Worm (Caenorhabditis elegans) whole organism, young adult: ENCODE measurements around the gene ZC302.3.

ENCODE experiments used
- Y95B8A.8 ChIP-seq: fragments of 200-800 bp; sonication (Bioruptor generic); IDR thresholded peaks from 2 replicates; pipeline ENCODE4 v1.3.6; 2022; ENCODE audit warnings: missing genetic modification reagents, missing genetic modification characterization, missing compliant biosample characterization
- dpl-1 ChIP-seq: fragments of 150-350 bp; optimal IDR thresholded peaks from 2 replicates; lab custom pipeline; 2014; ENCODE audit warnings: missing biosample characterization, missing genetic modification reagents, missing genetic modification characterization
- hmg-1.2 ChIP-seq: fragments of 200-800 bp; sonication (Bioruptor generic); IDR thresholded peaks from 2 replicates; pipeline ENCODE4 v1.3.6; 2022; ENCODE audit warnings: missing genetic modification reagents, missing genetic modification characterization, missing compliant biosample characterization
- nfyb-1 ChIP-seq: fragments of 200-800 bp; sonication (Bioruptor generic); IDR thresholded peaks from 2 replicates; pipeline ENCODE4 v1.3.6; 2022; ENCODE audit warnings: missing genetic modification reagents, missing genetic modification characterization, missing compliant biosample characterization
- nhr-120 ChIP-seq: fragments of 200-800 bp; sonication (Bioruptor generic); IDR thresholded peaks from 2 replicates; pipeline ENCODE4 v1.3.6; 2022; ENCODE audit warnings: missing genetic modification characterization, missing compliant biosample characterization
- pha-4 ChIP-seq: fragments of 150-350 bp; sonication (generic microtip); optimal IDR thresholded peaks from 2 replicates; lab custom pipeline; 2014; ENCODE audit warnings: missing biosample characterization, missing genetic modification reagents, missing genetic modification characterization
- sptf-2 ChIP-seq: fragments of 200-800 bp; sonication (Bioruptor generic); optimal IDR thresholded peaks from 2 replicates; lab custom pipeline; 2018; ENCODE audit warnings: mild to moderate bottlenecking, missing genetic modification characterization, missing compliant biosample characterization
- unc-62 ChIP-seq: fragments of 150-350 bp; optimal IDR thresholded peaks from 2 replicates; lab custom pipeline; 2014; ENCODE audit warnings: missing biosample characterization, missing genetic modification reagents, missing genetic modification characterization

DNA sequence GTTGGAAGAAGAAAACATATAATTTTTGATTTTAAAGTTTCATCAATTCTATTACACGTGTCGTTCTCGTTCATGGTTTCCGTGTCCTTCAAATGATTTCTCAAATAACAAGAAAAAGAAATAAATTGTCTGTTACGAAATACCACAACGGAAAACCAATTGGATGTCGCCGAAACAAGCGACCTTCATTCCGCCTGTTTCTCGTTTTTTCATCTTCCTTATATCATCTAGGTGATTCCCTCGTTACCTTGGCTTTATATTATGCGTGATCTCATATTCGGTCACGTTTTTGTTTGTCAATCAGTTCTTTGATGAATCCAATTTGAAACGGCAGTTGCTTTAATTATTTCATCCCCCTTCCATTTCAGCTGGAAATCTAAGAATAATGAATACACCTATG lies 15.9 kb upstream of the ZC302.3 start:
- TF ChIP-seq dpl-1 (GFP tag; lab: Kevin White, UChicago) = no peak
- TF ChIP-seq Y95B8A.8 = no peak
- no peak for TF ChIP-seq pha-4 (tag; lab: Kevin White, UChicago)
- TF ChIP-seq nfyb-1 = no peak
- no peak for TF ChIP-seq unc-62 (GFP tag; lab: Kevin White, UChicago)
- no peak for TF ChIP-seq sptf-2 (GFP tag; lab: Kevin White, UChicago)
- TF ChIP-seq nhr-120 (GFP tag; lab: Robert Waterston, UW) = no peak
- no peak for TF ChIP-seq hmg-1.2 (GFP tag; lab: Robert Waterston, UW)
